ENCODE assay signal across 2 worm cellular contexts in genomic region chrX:6274270-6274669, ce11.
A peak's percentile ranks its signal among the peaks of the same experiment; 100 is the strongest.
TF ChIP-seq lines count a peak whose summit lies in the region.

No protein-coding gene starts in this region.

TF ChIP-seq in whole organism, L3 larva, 47 proteins besides CTCF, POLR2A, EP300 and RAD21 (continued from another document):
- no peak for TF ChIP-seq nhr-11 (tag; optimal IDR thresholded peaks at IDR 0.05; lab: Kevin White, UChicago)

TF ChIP-seq in whole organism, L4 larva, 104 proteins besides CTCF, POLR2A, EP300 and RAD21 (continued from another document):
- TF ChIP-seq aly-2 (tag; optimal IDR thresholded peaks at IDR 0.05; lab: Kevin White, UChicago) (no peak), nhr-28 (tag; optimal IDR thresholded peaks at IDR 0.05; lab: Kevin White, UChicago) (peak; percentile 96), nhr-77 (tag; optimal IDR thresholded peaks at IDR 0.05; lab: Kevin White, UChicago) (peak; percentile 62), mdl-1 (tag; optimal IDR thresholded peaks at IDR 0.05; lab: Kevin White, UChicago) (no peak), F44E2.7 (GFP tag; IDR thresholded peaks at IDR 0.05; lab: Robert Waterston, UW) (no peak), arid-1 (GFP tag; conservative IDR thresholded peaks at IDR 0.05; lab: Robert Waterston, UW) (no peak), lin-13 (GFP tag; optimal IDR thresholded peaks at IDR 0.05; lab: Kevin White, UChicago) (no peak), spr-1 (tag; optimal IDR thresholded peaks at IDR 0.05; lab: Kevin White, UChicago) (no peak), hif-1 (tag; optimal IDR thresholded peaks at IDR 0.05; lab: Kevin White, UChicago) (peak in 1 of 2 experiments; percentile 36), daf-16 (GFP tag; optimal IDR thresholded peaks at IDR 0.05; lab: Kevin White, UChicago) (no peak), daf-16 (tag; optimal IDR thresholded peaks at IDR 0.05; lab: Kevin White, UChicago) (peak; percentile 77), duxl-1 (tag; optimal IDR thresholded peaks at IDR 0.05; lab: Kevin White, UChicago; ENCODE audit: poor library complexity) (no peak), ZK337.2 (GFP tag; IDR thresholded peaks at IDR 0.05; lab: Robert Waterston, UW) (no peak), mdt-29 (GFP tag; IDR thresholded peaks at IDR 0.05; lab: Robert Waterston, UW) (0 out of 2 replicates have a peak, but pooled peaks have one; percentile 9), fkh-10 (GFP tag; optimal IDR thresholded peaks at IDR 0.05; lab: Kevin White, UChicago) (no peak), lin-29 (GFP tag; IDR thresholded peaks at IDR 0.05; lab: Robert Waterston, UW) (no peak), ama-1 (optimal IDR thresholded peaks at IDR 0.05; lab: Kevin White, UChicago) (no peak), ceh-44 (GFP tag; IDR thresholded peaks at IDR 0.05; lab: Robert Waterston, UW) (no peak), dve-1 (tag; optimal IDR thresholded peaks at IDR 0.05; lab: Kevin White, UChicago; ENCODE audit: insufficient read depth) (peak; percentile 88), mes-2 (tag; optimal IDR thresholded peaks at IDR 0.05; lab: Kevin White, UChicago; ENCODE audit: poor library complexity, severe bottlenecking) (no peak), ztf-11 (tag; optimal IDR thresholded peaks at IDR 0.05; lab: Kevin White, UChicago) (no peak), mxl-3 (GFP tag; optimal IDR thresholded peaks at IDR 0.05; lab: Kevin White, UChicago) (no peak), mep-1 (tag; optimal IDR thresholded peaks at IDR 0.05; lab: Kevin White, UChicago) (peak; percentile 52), lin-15B (tag; optimal IDR thresholded peaks at IDR 0.05; lab: Kevin White, UChicago) (no peak), tag-97 (GFP tag; IDR thresholded peaks at IDR 0.05; lab: Robert Waterston, UW) (no peak), hlh-30 (tag; optimal IDR thresholded peaks at IDR 0.05; lab: Kevin White, UChicago; ENCODE audit: insufficient read depth) (peak; percentile 53), T20F7.1 (GFP tag; optimal IDR thresholded peaks at IDR 0.05; lab: Kevin White, UChicago) (no peak), ces-1 (GFP tag; optimal IDR thresholded peaks at IDR 0.05; lab: Kevin White, UChicago) (no peak), F26F4.8 (GFP tag; conservative IDR thresholded peaks at IDR 0.05; lab: Robert Waterston, UW) (no peak), php-3 (GFP tag; IDR thresholded peaks at IDR 0.05; lab: Robert Waterston, UW) (peak; percentile 67), daf-12 (tag; optimal IDR thresholded peaks at IDR 0.05; lab: Kevin White, UChicago) (no peak), zip-11 (GFP tag; IDR thresholded peaks at IDR 0.05; lab: Robert Waterston, UW) (no peak), nhr-42 (GFP tag; IDR thresholded peaks at IDR 0.05; lab: Robert Waterston, UW) (no peak), zip-2 (tag; optimal IDR thresholded peaks at IDR 0.05; lab: Kevin White, UChicago) (no peak), F49E8.2 (tag; optimal IDR thresholded peaks at IDR 0.05; lab: Kevin White, UChicago; ENCODE audit: borderline replicate concordance) (no peak), unc-62 (GFP tag; optimal IDR thresholded peaks at IDR 0.05 in 1 of 2; lab: Kevin White, UChicago) (no peak), unc-62 (tag; optimal IDR thresholded peaks at IDR 0.05; lab: Kevin White, UChicago) (no peak), nhr-41 (GFP tag; IDR thresholded peaks at IDR 0.05; lab: Robert Waterston, UW) (no peak), jun-1 (tag; optimal IDR thresholded peaks at IDR 0.05; lab: Kevin White, UChicago) (no peak), dmd-6 (GFP tag; IDR thresholded peaks at IDR 0.05; lab: Robert Waterston, UW) (peak; percentile 68), lir-3 (tag; optimal IDR thresholded peaks at IDR 0.05; lab: Kevin White, UChicago) (no peak), ceh-62 (tag; optimal IDR thresholded peaks at IDR 0.05; lab: Kevin White, UChicago) (no peak), lin-39 (tag; optimal IDR thresholded peaks at IDR 0.05; lab: Kevin White, UChicago) (no peak)
